Fruit fly (Drosophila melanogaster): Measurements from ENCODE around the gene CG31633.

dm6 chr2L:6671409-6671808 lies 15.3 kb upstream of the CG31633 start:
- no peak for TF ChIP-seq sage (GFP tag; optimal IDR thresholded peaks at IDR 0.05)
- no peak for TF ChIP-seq Vsx2 (GFP tag; optimal IDR thresholded peaks at IDR 0.05; ENCODE audit: partially characterized antibody)
- no peak for TF ChIP-seq CG9705 (GFP tag; optimal IDR thresholded peaks at IDR 0.05)
- TF ChIP-seq brk (GFP tag; optimal IDR thresholded peaks at IDR 0.05), result no peak
- TF ChIP-seq pan (optimal IDR thresholded peaks at IDR 0.05), result no peak
- TF ChIP-seq CG32264 (GFP tag; optimal IDR thresholded peaks at IDR 0.05), result no peak
- TF ChIP-seq Hr78 (GFP tag; optimal IDR thresholded peaks at IDR 0.05), result no peak

Measured in whole organism, wandering third instar larva.